Fruit fly (Drosophila melanogaster) Kc167 (cell line): ENCODE data around the gene CG16854.

ENCODE experiments used
- Myc ChIP-seq: fragments of >200 bp; optimal IDR thresholded peaks from 2 replicates; lab custom pipeline; 2017; ENCODE audit warnings: missing external identifiers
- Sin3A ChIP-seq: fragments of >200 bp; optimal IDR thresholded peaks from 2 replicates; lab custom pipeline; 2018; ENCODE audit warnings: missing external identifiers
- h ChIP-seq: fragments of >200 bp; optimal IDR thresholded peaks from 3 replicates; lab custom pipeline; 2018; ENCODE audit warnings: missing external identifiers

dm6 chr2L:11136093-11136492, 49.6 kb downstream of the CG16854 start, which contains the start of gene hgo:
- no peak for TF ChIP-seq h (lab: Kevin White, UChicago)
- no peak for TF ChIP-seq Sin3A (lab: Kevin White, UChicago)
- no peak for TF ChIP-seq Myc
